1 fruit fly cellular context compared by ENCODE assay signal in the genomic region with DNA sequence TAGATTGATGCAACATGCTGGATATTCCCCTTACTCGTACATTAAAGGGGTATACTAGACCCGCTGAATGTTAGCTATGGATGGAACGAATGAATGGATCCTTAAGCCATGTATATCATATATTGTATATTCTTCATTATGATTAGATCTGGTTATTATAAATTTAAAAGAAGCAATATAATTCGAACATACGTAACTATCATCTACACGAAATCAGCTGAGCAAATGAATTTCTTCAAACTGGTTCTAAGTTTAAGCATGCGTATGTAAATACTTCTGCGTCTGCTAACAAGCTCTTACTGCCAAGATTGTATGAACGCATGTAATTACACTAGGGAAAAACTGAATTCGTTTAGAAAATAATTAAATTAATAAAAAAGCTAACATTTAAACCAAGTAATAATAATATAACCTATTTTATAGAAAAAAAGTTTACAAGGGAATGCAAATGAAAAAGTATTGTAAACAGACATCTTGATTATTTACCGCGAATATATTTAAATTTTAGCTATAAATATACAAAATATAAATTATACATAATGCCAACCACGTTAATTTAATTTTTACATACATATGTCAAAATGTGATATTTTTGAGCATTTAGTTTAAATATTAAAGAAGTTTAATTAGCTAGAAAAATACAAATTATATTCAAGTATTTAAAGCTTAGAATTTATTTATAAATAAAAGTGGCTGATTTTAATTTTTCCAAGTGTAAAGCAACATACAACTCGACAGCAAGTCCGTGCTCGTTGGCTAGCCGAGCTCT.
TF ChIP-seq lines count a peak whose summit lies in the region.

No protein-coding gene starts in this region.

TF ChIP-seq in whole organism, embryonic, 481 proteins besides CTCF, POLR2A, EP300 and RAD21 (continued from another document and continues in another):
- TF ChIP-seq CG17829 (tag; optimal IDR thresholded peaks at IDR 0.05; lab: Kevin White, UChicago) (peak; percentile 52), CG43689 (GFP tag; IDR thresholded peaks at IDR 0.05; lab: Robert Waterston, UW) (0 out of 2 replicates have a peak, but pooled peaks have one; percentile 24), Dfd (GFP tag; optimal IDR thresholded peaks at IDR 0.05; lab: Kevin White, UChicago) (peak in 1 of 2 experiments; percentile 31), CG18764 (GFP tag; optimal IDR thresholded peaks at IDR 0.05; lab: Kevin White, UChicago) (no peak), eyg (GFP tag; optimal IDR thresholded peaks at IDR 0.05; lab: Kevin White, UChicago) (no peak), zen (tag; optimal IDR thresholded peaks at IDR 0.05; lab: Kevin White, UChicago) (no peak), kah (GFP tag; optimal IDR thresholded peaks at IDR 0.05; lab: Kevin White, UChicago) (no peak), CG18011 (GFP tag; optimal IDR thresholded peaks at IDR 0.05; lab: Kevin White, UChicago) (no peak), croc (GFP tag; conservative IDR thresholded peaks at IDR 0.05; lab: Robert Waterston, UW) (no peak; the same call in 2 of the 3 replicates), gt (GFP tag; IDR thresholded peaks at IDR 0.05; lab: Robert Waterston, UW) (peak; percentile 53; the same call in 1 of the 2 replicates), Hmx (GFP tag; optimal IDR thresholded peaks at IDR 0.05; lab: Kevin White, UChicago) (peak; percentile 34), CkIIα-i1 (GFP tag; IDR thresholded peaks at IDR 0.05; lab: Robert Waterston, UW) (no peak), CG1832 (GFP tag; optimal IDR thresholded peaks at IDR 0.05; lab: Kevin White, UChicago) (no peak), Jarid2 (GFP tag; optimal IDR thresholded peaks at IDR 0.05; lab: Kevin White, UChicago) (no peak), GATAe (GFP tag; conservative IDR thresholded peaks at IDR 0.05; lab: Robert Waterston, UW) (no peak), CG1602 (GFP tag; optimal IDR thresholded peaks at IDR 0.05; lab: Kevin White, UChicago) (peak; percentile 35), Sry-δ (GFP tag; optimal IDR thresholded peaks at IDR 0.05; lab: Kevin White, UChicago) (no peak), Taf1 (GFP tag; IDR thresholded peaks at IDR 0.05; lab: Robert Waterston, UW) (peak; percentile 34; the same call in 1 of the 2 replicates), CG11247 (GFP tag; IDR thresholded peaks at IDR 0.05; lab: Robert Waterston, UW) (no peak), CG14667 (GFP tag; IDR thresholded peaks at IDR 0.05; lab: Robert Waterston, UW) (peak; percentile 48; the same call in 1 of the 2 replicates), Dref (GFP tag; IDR thresholded peaks at IDR 0.05; lab: Robert Waterston, UW) (no peak), CG6813 (GFP tag; optimal IDR thresholded peaks at IDR 0.05; lab: Kevin White, UChicago) (peak; percentile 13), CG13287 (GFP tag; IDR thresholded peaks at IDR 0.05; lab: Robert Waterston, UW; ENCODE audit: partially characterized antibody) (no peak), gcm2 (GFP tag; optimal IDR thresholded peaks at IDR 0.05; lab: Kevin White, UChicago) (no peak), CG9727 (GFP tag; optimal IDR thresholded peaks at IDR 0.05; lab: Kevin White, UChicago) (peak; percentile 88), CG13296 (GFP tag; optimal IDR thresholded peaks at IDR 0.05; lab: Kevin White, UChicago) (no peak), CG4820 (GFP tag; optimal IDR thresholded peaks at IDR 0.05; lab: Kevin White, UChicago) (peak; percentile 13), CG4854 (GFP tag; optimal IDR thresholded peaks at IDR 0.05; lab: Kevin White, UChicago) (peak; percentile 34), CG15696 (tag; optimal IDR thresholded peaks at IDR 0.05; lab: Kevin White, UChicago) (no peak), Adf1 (GFP tag; IDR thresholded peaks at IDR 0.05; lab: Robert Waterston, UW) (no peak), CG2202 (tag; optimal IDR thresholded peaks at IDR 0.05; lab: Kevin White, UChicago) (peak; percentile 61), CG17568 (GFP tag; optimal IDR thresholded peaks at IDR 0.05; lab: Kevin White, UChicago) (peak; percentile 43), ato (GFP tag; IDR thresholded peaks at IDR 0.05; lab: Robert Waterston, UW; ENCODE audit: partially characterized antibody) (no peak), E2f1 (GFP tag; IDR thresholded peaks at IDR 0.05; lab: Robert Waterston, UW) (peak; percentile 62), fru (optimal IDR thresholded peaks at IDR 0.05; lab: Kevin White, UChicago) (no peak), Hr51 (GFP tag; optimal IDR thresholded peaks at IDR 0.05; lab: Kevin White, UChicago) (peak; percentile 7 to 76), CG18262 (tag; optimal IDR thresholded peaks at IDR 0.05; lab: Kevin White, UChicago) (peak; percentile 93), lab (GFP tag; optimal IDR thresholded peaks at IDR 0.05; lab: Kevin White, UChicago) (peak; percentile 74), CG8359 (GFP tag; optimal IDR thresholded peaks at IDR 0.05; lab: Kevin White, UChicago; ENCODE audit: borderline replicate concordance) (peak; percentile 32), CG7556 (GFP tag; optimal IDR thresholded peaks at IDR 0.05; lab: Kevin White, UChicago) (peak; percentile 91), gsb-n (tag; optimal IDR thresholded peaks at IDR 0.05; lab: Kevin White, UChicago) (peak; percentile 71), CG10147 (GFP tag; optimal IDR thresholded peaks at IDR 0.05; lab: Kevin White, UChicago) (peak; percentile 71), Asciz (GFP tag; optimal IDR thresholded peaks at IDR 0.05; lab: Kevin White, UChicago) (peak; percentile 17), CG15601 (tag; optimal IDR thresholded peaks at IDR 0.05; lab: Kevin White, UChicago) (peak; percentile 66), Dad (GFP tag; optimal IDR thresholded peaks at IDR 0.05; lab: Kevin White, UChicago) (no peak), CG1603 (tag; optimal IDR thresholded peaks at IDR 0.05; lab: Kevin White, UChicago) (peak; percentile 90), CG12769 (tag; optimal IDR thresholded peaks at IDR 0.05; lab: Kevin White, UChicago) (peak; percentile 88), klu (GFP tag; IDR thresholded peaks at IDR 0.05; lab: Robert Waterston, UW) (no peak; the same call in 1 of the 2 replicates), unc-4 (GFP tag; IDR thresholded peaks at IDR 0.05; lab: Robert Waterston, UW; ENCODE audit: partially characterized antibody) (no peak), sug (tag; optimal IDR thresholded peaks at IDR 0.05; lab: Kevin White, UChicago) (no peak), sc (optimal IDR thresholded peaks at IDR 0.05; lab: Kevin White, UChicago) (no peak), sc (GFP tag; optimal IDR thresholded peaks at IDR 0.05; lab: Kevin White, UChicago) (peak; percentile 51), CG6654 (GFP tag; optimal IDR thresholded peaks at IDR 0.05; lab: Kevin White, UChicago) (no peak), CG15011 (GFP tag; optimal IDR thresholded peaks at IDR 0.05; lab: Kevin White, UChicago) (no peak), emc (GFP tag; optimal IDR thresholded peaks at IDR 0.05; lab: Kevin White, UChicago) (no peak), sd (tag; optimal IDR thresholded peaks at IDR 0.05; lab: Kevin White, UChicago) (no peak), Sox100B (GFP tag; optimal IDR thresholded peaks at IDR 0.05; lab: Kevin White, UChicago) (peak; percentile 85), NFAT (GFP tag; IDR thresholded peaks at IDR 0.05; lab: Robert Waterston, UW) (peak; percentile 46; the same call in 1 of the 2 replicates), CG8765 (GFP tag; IDR thresholded peaks at IDR 0.05; lab: Robert Waterston, UW) (peak; percentile 36; the same call in 1 of the 2 replicates), CG15073 (GFP tag; optimal IDR thresholded peaks at IDR 0.05; lab: Kevin White, UChicago) (no peak), PHDP (tag; optimal IDR thresholded peaks at IDR 0.05; lab: Kevin White, UChicago) (peak; percentile 62), oc (tag; optimal IDR thresholded peaks at IDR 0.05; lab: Kevin White, UChicago) (peak; percentile 72), gfzf (GFP tag; optimal IDR thresholded peaks at IDR 0.05; lab: Kevin White, UChicago) (no peak), Med (GFP tag; lab: Kevin White, UChicago) (peak; percentile 88), chinmo (GFP tag; IDR thresholded peaks at IDR 0.05; lab: Robert Waterston, UW; ENCODE audit: partially characterized antibody) (no peak), slp2 (GFP tag; optimal IDR thresholded peaks at IDR 0.05; lab: Kevin White, UChicago) (peak; percentile 35), lov (optimal IDR thresholded peaks at IDR 0.05; lab: Kevin White, UChicago) (no peak), lov (GFP tag; IDR thresholded peaks at IDR 0.05; lab: Robert Waterston, UW) (no peak), Six4 (GFP tag; optimal IDR thresholded peaks at IDR 0.05; lab: Kevin White, UChicago) (peak; percentile 25), CG2712 (tag; optimal IDR thresholded peaks at IDR 0.05; lab: Kevin White, UChicago) (peak; percentile 87), CG6254 (GFP tag; optimal IDR thresholded peaks at IDR 0.05; lab: Kevin White, UChicago) (no peak), CG11085 (GFP tag; IDR thresholded peaks at IDR 0.05; lab: Robert Waterston, UW) (no peak), CG8089 (GFP tag; optimal IDR thresholded peaks at IDR 0.05; lab: Kevin White, UChicago) (peak; percentile 46), fd96Cb (tag; optimal IDR thresholded peaks at IDR 0.05; lab: Kevin White, UChicago) (peak; percentile 66), CG3163 (GFP tag; optimal IDR thresholded peaks at IDR 0.05; lab: Kevin White, UChicago) (no peak), NfI (GFP tag; optimal IDR thresholded peaks at IDR 0.05; lab: Kevin White, UChicago) (peak; percentile 62), exex (tag; optimal IDR thresholded peaks at IDR 0.05; lab: Kevin White, UChicago) (no peak), CG2678 (tag; optimal IDR thresholded peaks at IDR 0.05; lab: Kevin White, UChicago) (peak; percentile 84), stwl (tag; optimal IDR thresholded peaks at IDR 0.05; lab: Kevin White, UChicago) (no peak), CG2120 (GFP tag; optimal IDR thresholded peaks at IDR 0.05; lab: Kevin White, UChicago) (peak; percentile 65), stc (GFP tag; IDR thresholded peaks at IDR 0.05; lab: Robert Waterston, UW) (peak; percentile 60), tin (GFP tag; optimal IDR thresholded peaks at IDR 0.05; lab: Kevin White, UChicago) (peak; percentile 54), grau (tag; optimal IDR thresholded peaks at IDR 0.05; lab: Kevin White, UChicago) (peak; percentile 79), Dip3 (GFP tag; optimal IDR thresholded peaks at IDR 0.05; lab: Kevin White, UChicago) (no peak), repo (GFP tag; optimal IDR thresholded peaks at IDR 0.05; lab: Kevin White, UChicago) (no peak), CG14441 (GFP tag; IDR thresholded peaks at IDR 0.05; lab: Robert Waterston, UW) (peak; percentile 58), Hmr (GFP tag; optimal IDR thresholded peaks at IDR 0.05; lab: Kevin White, UChicago) (peak; percentile 58), H15 (GFP tag; IDR thresholded peaks at IDR 0.05; lab: Robert Waterston, UW) (peak; percentile 15; the same call in 1 of the 3 replicates), gcm (GFP tag; optimal IDR thresholded peaks at IDR 0.05; lab: Kevin White, UChicago) (peak; percentile 17), CG10654 (GFP tag; optimal IDR thresholded peaks at IDR 0.05; lab: Kevin White, UChicago) (no peak), CG13775 (GFP tag; optimal IDR thresholded peaks at IDR 0.05; lab: Kevin White, UChicago) (peak; percentile 56), Chrac-16 (GFP tag; optimal IDR thresholded peaks at IDR 0.05; lab: Kevin White, UChicago) (peak; percentile 40), CG3407 (GFP tag; optimal IDR thresholded peaks at IDR 0.05; lab: Kevin White, UChicago) (peak; percentile 0), Atf6 (GFP tag; IDR thresholded peaks at IDR 0.05; lab: Robert Waterston, UW) (no peak; the same call in 1 of the 2 replicates), sens-2 (GFP tag; IDR thresholded peaks at IDR 0.05; lab: Robert Waterston, UW) (no peak), Xbp1 (GFP tag; optimal IDR thresholded peaks at IDR 0.05; lab: Kevin White, UChicago) (peak; percentile 50), BEAF-32 (GFP tag; optimal IDR thresholded peaks at IDR 0.05; lab: Kevin White, UChicago) (no peak), CG1647 (GFP tag; optimal IDR thresholded peaks at IDR 0.05; lab: Kevin White, UChicago) (peak; percentile 44), pb (GFP tag; optimal IDR thresholded peaks at IDR 0.05; lab: Kevin White, UChicago) (no peak), sna (GFP tag; IDR thresholded peaks at IDR 0.05; lab: Robert Waterston, UW; ENCODE audit: partially characterized antibody) (no peak), Mad (GFP tag; optimal IDR thresholded peaks at IDR 0.05; lab: Kevin White, UChicago) (peak; percentile 24), C15 (GFP tag; IDR thresholded peaks at IDR 0.05; lab: Robert Waterston, UW) (no peak), CG17385 (GFP tag; optimal IDR thresholded peaks at IDR 0.05; lab: Kevin White, UChicago) (peak; percentile 58), CG14860 (GFP tag; IDR thresholded peaks at IDR 0.05; lab: Robert Waterston, UW; ENCODE audit: partially characterized antibody) (no peak), CG7372 (GFP tag; IDR thresholded peaks at IDR 0.05; lab: Robert Waterston, UW) (no peak), CG13424 (tag; optimal IDR thresholded peaks at IDR 0.05; lab: Kevin White, UChicago) (peak; percentile 74), pita (GFP tag; optimal IDR thresholded peaks at IDR 0.05; lab: Kevin White, UChicago) (no peak), D19A (tag; optimal IDR thresholded peaks at IDR 0.05; lab: Kevin White, UChicago) (peak; percentile 65), tna (GFP tag; IDR thresholded peaks at IDR 0.05; lab: Robert Waterston, UW; ENCODE audit: partially characterized antibody) (no peak), ab (GFP tag; optimal IDR thresholded peaks at IDR 0.05; lab: Kevin White, UChicago) (no peak), scrt (GFP tag; optimal IDR thresholded peaks at IDR 0.05; lab: Kevin White, UChicago) (no peak), Pdp1 (GFP tag; optimal IDR thresholded peaks at IDR 0.05; lab: Kevin White, UChicago) (peak; percentile 0 to 47), hbn (GFP tag; IDR thresholded peaks at IDR 0.05; lab: Robert Waterston, UW; ENCODE audit: partially characterized antibody) (no peak), vvl (GFP tag; IDR thresholded peaks at IDR 0.05; lab: Robert Waterston, UW) (peak; percentile 85), az2 (GFP tag; optimal IDR thresholded peaks at IDR 0.05; lab: Kevin White, UChicago) (peak; percentile 40), tap (tag; optimal IDR thresholded peaks at IDR 0.05; lab: Kevin White, UChicago) (peak; percentile 23), usp (GFP tag; optimal IDR thresholded peaks at IDR 0.05; lab: Kevin White, UChicago) (no peak), nerfin-2 (GFP tag; IDR thresholded peaks at IDR 0.05; lab: Robert Waterston, UW; ENCODE audit: partially characterized antibody) (no peak), schlank (tag; optimal IDR thresholded peaks at IDR 0.05; lab: Kevin White, UChicago) (no peak), CG12219 (GFP tag; optimal IDR thresholded peaks at IDR 0.05; lab: Kevin White, UChicago) (peak; percentile 7), ATbp (GFP tag; optimal IDR thresholded peaks at IDR 0.05; lab: Kevin White, UChicago) (peak; percentile 61), CG6272 (GFP tag; IDR thresholded peaks at IDR 0.05; lab: Robert Waterston, UW) (no peak; the same call in 1 of the 2 replicates)
